Worm (Caenorhabditis elegans): ENCODE results near the gene Y39A1A.22.

The Y39A1A.22 gene

ce11 chrIII:10706972-10707438 is at the start of gene Y39A1A.22, which contains the start of gene Y39A1A.21:
TSS of gene Y39A1A.22 (minus strand) at chrIII:10707028.
TSS of gene Y39A1A.21 (minus strand) at chrIII:10707022.
- peak; percentile 79 for TF ChIP-seq F13C5.2 (tag; optimal IDR thresholded peaks at IDR 0.05)
- no peak for TF ChIP-seq ceh-13 (GFP tag; optimal IDR thresholded peaks at IDR 0.05)
- peak; percentile 50; the same call in 1 of the 2 replicates for TF ChIP-seq sea-1 (GFP tag; conservative IDR thresholded peaks at IDR 0.05)
- TF ChIP-seq tbx-37 (GFP tag; conservative IDR thresholded peaks at IDR 0.05) = 0 out of 2 replicates have a peak, but pooled peaks have one; percentile 23
- TF ChIP-seq ets-7 (tag; optimal IDR thresholded peaks at IDR 0.05) = peak; percentile 59
- no peak for TF ChIP-seq hnd-1 (tag; optimal IDR thresholded peaks at IDR 0.05)
- TF ChIP-seq pes-1 (GFP tag; IDR thresholded peaks at IDR 0.05) = peak; percentile 58; the same call in 1 of the 2 replicates
- TF ChIP-seq ceh-36 (tag; optimal IDR thresholded peaks at IDR 0.05) = peak; percentile 53
- TF ChIP-seq scrt-1 (GFP tag; IDR thresholded peaks at IDR 0.05) = 0 out of 2 replicates have a peak, but pooled peaks have one; percentile 69

- TF ChIP-seq ceh-36 (tag; optimal IDR thresholded peaks at IDR 0.05) (no peak), tra-4 (tag; optimal IDR thresholded peaks at IDR 0.05) (no peak), B0310.2 (tag; optimal IDR thresholded peaks at IDR 0.05) (no peak), aly-1 (tag; optimal IDR thresholded peaks at IDR 0.05) (no peak), hmbx-1 (tag; optimal IDR thresholded peaks at IDR 0.05) (no peak), ceh-13 (GFP tag; optimal IDR thresholded peaks at IDR 0.05) (no peak), ets-7 (tag; optimal IDR thresholded peaks at IDR 0.05) (no peak), ama-1 (optimal IDR thresholded peaks at IDR 0.05) (no peak)
Measured at ce11 chrIII:10755480-10756066, 48.7 kb upstream of the Y39A1A.22 start, which contains the start of gene hpl-2. TSS of gene hpl-2 (minus strand) at chrIII:10755530.

ce11 chrIII:10754379-10754778 is 47.6 kb upstream of the Y39A1A.22 start:
- TF ChIP-seq sea-1 (GFP tag; conservative IDR thresholded peaks at IDR 0.05) (no peak), ceh-36 (tag; optimal IDR thresholded peaks at IDR 0.05) (no peak), tbx-37 (GFP tag; conservative IDR thresholded peaks at IDR 0.05) (no peak), ama-1 (optimal IDR thresholded peaks at IDR 0.05) (no peak), aly-1 (tag; optimal IDR thresholded peaks at IDR 0.05) (no peak), ets-7 (tag; optimal IDR thresholded peaks at IDR 0.05) (no peak), B0310.2 (tag; optimal IDR thresholded peaks at IDR 0.05) (no peak), tbx-11 (GFP tag; IDR thresholded peaks at IDR 0.05) (no peak), ceh-13 (GFP tag; optimal IDR thresholded peaks at IDR 0.05) (no peak), hmbx-1 (tag; optimal IDR thresholded peaks at IDR 0.05) (no peak), hmg-4 (GFP tag; optimal IDR thresholded peaks at IDR 0.05) (no peak), tra-4 (tag; optimal IDR thresholded peaks at IDR 0.05) (no peak), F13C5.2 (tag; optimal IDR thresholded peaks at IDR 0.05) (no peak), pes-1 (GFP tag; IDR thresholded peaks at IDR 0.05) (no peak), hnd-1 (tag; optimal IDR thresholded peaks at IDR 0.05) (no peak), flt-1 (GFP tag; IDR thresholded peaks at IDR 0.05) (no peak), scrt-1 (GFP tag; IDR thresholded peaks at IDR 0.05) (no peak)

- 0 out of 2 replicates have a peak, but pooled peaks have one; percentile 22 for TF ChIP-seq pes-1 (GFP tag; IDR thresholded peaks at IDR 0.05)
Measured at ce11 chrIII:10750043-10750442, 43.2 kb upstream of the Y39A1A.22 start, which contains the start of gene enu-3.6. TSS of gene enu-3.6 (plus strand) at chrIII:10750434.

ce11 chrIII:10747620-10748479 is 41.0 kb upstream of the Y39A1A.22 start, which contains the start of the genes ran-1 and dkc-1:
TSS of gene ran-1 (minus strand) at chrIII:10747728.
TSS of gene dkc-1 (plus strand) at chrIII:10748429.
- TF ChIP-seq F13C5.2 (tag; optimal IDR thresholded peaks at IDR 0.05) (peak; percentile 33), ceh-13 (GFP tag; optimal IDR thresholded peaks at IDR 0.05) (no peak)

ce11 chrIII:10746406-10746807 is 39.6 kb upstream of the Y39A1A.22 start:
- TF ChIP-seq ama-1 (optimal IDR thresholded peaks at IDR 0.05) (no peak), B0310.2 (tag; optimal IDR thresholded peaks at IDR 0.05) (no peak), flt-1 (GFP tag; IDR thresholded peaks at IDR 0.05) (no peak), tra-4 (tag; optimal IDR thresholded peaks at IDR 0.05) (no peak), aly-1 (tag; optimal IDR thresholded peaks at IDR 0.05) (no peak)

- TF ChIP-seq flt-1 (GFP tag; IDR thresholded peaks at IDR 0.05) = no peak
- TF ChIP-seq tra-4 (tag; optimal IDR thresholded peaks at IDR 0.05) = no peak
- no peak for TF ChIP-seq ama-1 (optimal IDR thresholded peaks at IDR 0.05)
- TF ChIP-seq ceh-36 (tag; optimal IDR thresholded peaks at IDR 0.05) = no peak
- TF ChIP-seq hmg-4 (GFP tag; optimal IDR thresholded peaks at IDR 0.05) = no peak
- TF ChIP-seq tbx-37 (GFP tag; conservative IDR thresholded peaks at IDR 0.05) = no peak
- no peak for TF ChIP-seq F13C5.2 (tag; optimal IDR thresholded peaks at IDR 0.05)
- TF ChIP-seq pes-1 (GFP tag; IDR thresholded peaks at IDR 0.05) = no peak
- TF ChIP-seq hnd-1 (tag; optimal IDR thresholded peaks at IDR 0.05) = no peak
- no peak for TF ChIP-seq sea-1 (GFP tag; conservative IDR thresholded peaks at IDR 0.05)
- TF ChIP-seq scrt-1 (GFP tag; IDR thresholded peaks at IDR 0.05) = no peak
- no peak for TF ChIP-seq aly-1 (tag; optimal IDR thresholded peaks at IDR 0.05)
- no peak for TF ChIP-seq tbx-11 (GFP tag; IDR thresholded peaks at IDR 0.05)
- no peak for TF ChIP-seq hmbx-1 (tag; optimal IDR thresholded peaks at IDR 0.05)
- TF ChIP-seq ceh-13 (GFP tag; optimal IDR thresholded peaks at IDR 0.05) = no peak
- TF ChIP-seq B0310.2 (tag; optimal IDR thresholded peaks at IDR 0.05) = no peak
Measured at ce11 chrIII:10742382-10742860, 35.6 kb upstream of the Y39A1A.22 start, which contains the start of the genes tbb-1 and rib-2. TSS of gene tbb-1 (minus strand) at chrIII:10742432. TSS of gene rib-2 (plus strand) at chrIII:10742810.
